Fruit fly (Drosophila melanogaster) whole organism, wandering third instar larva: ENCODE data around the gene CG9331.
A peak's percentile ranks its signal among the peaks of the same experiment; 100 is the strongest.

Experiments used
- Abd-B ChIP-seq: fragments of >200 bp; optimal IDR thresholded peaks from 2 replicates; lab custom pipeline; 2017; ENCODE audit warnings: missing biosample characterization, missing genetic modification characterization
- CG32264 ChIP-seq: fragments of 200-800 bp; sonication (Bioruptor generic); optimal IDR thresholded peaks from 2 replicates; lab custom pipeline; 2016; ENCODE audit warnings: missing biosample characterization, missing genetic modification characterization
- CG9705 ChIP-seq: fragments of 200-800 bp; sonication (Bioruptor generic); optimal IDR thresholded peaks from 2 replicates; lab custom pipeline; 2018; ENCODE audit warnings: missing biosample characterization, mild to moderate bottlenecking, missing genetic modification characterization
- CrebA ChIP-seq: fragments of 200-800 bp; sonication (Bioruptor generic); optimal IDR thresholded peaks from 2 replicates; lab custom pipeline; 2016; ENCODE audit warnings: missing biosample characterization, mild to moderate bottlenecking, missing genetic modification characterization, borderline replicate concordance
- Dfd ChIP-seq: fragments of >200 bp; optimal IDR thresholded peaks from 2 replicates; lab custom pipeline; 2017; ENCODE audit warnings: missing biosample characterization, missing genetic modification characterization
- Dif ChIP-seq: fragments of 200-275, 200-300 bp; sonication (Bioruptor generic); optimal IDR thresholded peaks from 2 replicates; lab custom pipeline; 2018; ENCODE audit warnings: missing biosample characterization, missing genetic modification characterization; ENCODE audit not compliant: partially characterized antibody
- GATAd ChIP-seq: sonication (Bioruptor generic); optimal IDR thresholded peaks from 2 replicates; lab custom pipeline; 2016; ENCODE audit warnings: missing biosample characterization, missing genetic modification characterization
- HLH106 ChIP-seq: fragments of 200-800 bp; optimal IDR thresholded peaks from 3 replicates; lab custom pipeline; 2019; ENCODE audit warnings: missing biosample characterization, mild to moderate bottlenecking, missing genetic modification characterization, moderate library complexity
- Hnf4 ChIP-seq: fragments of 200-800 bp; sonication (Bioruptor generic); optimal IDR thresholded peaks from 2 replicates; lab custom pipeline; 2016; ENCODE audit warnings: missing biosample characterization, mild to moderate bottlenecking, missing genetic modification characterization
- Hr78 ChIP-seq: fragments of >200 bp; optimal IDR thresholded peaks from 2 replicates; lab custom pipeline; 2017; ENCODE audit warnings: missing biosample characterization, missing genetic modification characterization
- Hr83 ChIP-seq: fragments of 200-300 bp; sonication (Bioruptor generic); optimal IDR thresholded peaks from 2 replicates; lab custom pipeline; 2016; ENCODE audit warnings: missing biosample characterization, mild to moderate bottlenecking, missing genetic modification characterization, moderate library complexity; ENCODE audit not compliant: poor library complexity, severe bottlenecking
- Jra ChIP-seq: sonication (Bioruptor generic); optimal IDR thresholded peaks from 2 replicates; lab custom pipeline; 2016; ENCODE audit warnings: missing biosample characterization, missing genetic modification characterization
- Myc ChIP-seq: fragments of >200 bp; optimal IDR thresholded peaks from 2 replicates; lab custom pipeline; 2017
- N ChIP-seq: fragments of >200 bp; optimal IDR thresholded peaks from 2 replicates; lab custom pipeline; 2018; ENCODE audit warnings: missing biosample characterization, missing external identifiers, missing genetic modification characterization
- OdsH ChIP-seq: fragments of 200-800 bp; sonication (Bioruptor generic); optimal IDR thresholded peaks from 2 replicates; lab custom pipeline; 2016; ENCODE audit warnings: missing biosample characterization, mild to moderate bottlenecking, missing genetic modification characterization
- Rel ChIP-seq, 2 experiments: fragments of 200-800 bp; sonication (Bioruptor generic) in 1 of 2; optimal IDR thresholded peaks; 2 replicates in 1 of 2; 3 replicates in 1 of 2; lab custom pipeline; 2016 to 2019; ENCODE audit warnings: mild to moderate bottlenecking in 2 of 2, missing biosample characterization in 2 of 2, missing genetic modification characterization in 2 of 2, moderate library complexity in 1 of 2
- Sp1 ChIP-seq: fragments of 200-800 bp; sonication (Bioruptor generic); optimal IDR thresholded peaks from 3 replicates; lab custom pipeline; 2019; ENCODE audit warnings: missing biosample characterization, mild to moderate bottlenecking, missing genetic modification characterization, moderate library complexity
- Vsx2 ChIP-seq: fragments of 200-300, 225-300 bp; sonication (Bioruptor generic); optimal IDR thresholded peaks from 2 replicates; lab custom pipeline; 2018; ENCODE audit warnings: missing biosample characterization, missing genetic modification characterization; ENCODE audit not compliant: partially characterized antibody
- br ChIP-seq: fragments of 200-800 bp; sonication (Bioruptor generic); optimal IDR thresholded peaks from 2 replicates; lab custom pipeline; 2016; ENCODE audit warnings: missing biosample characterization, missing genetic modification characterization
- brk ChIP-seq: fragments of 200-800 bp; sonication (Bioruptor generic); optimal IDR thresholded peaks from 2 replicates; lab custom pipeline; 2016; ENCODE audit warnings: missing biosample characterization, mild to moderate bottlenecking, missing genetic modification characterization
- dl ChIP-seq, 2 experiments: fragments of 175-275, 200-275 bp in 1 of 2; fragments of 200-275 bp in 1 of 2; sonication (Bioruptor generic); optimal IDR thresholded peaks; lab custom pipeline; 2018; ENCODE audit warnings: mild to moderate bottlenecking in 2 of 2, missing biosample characterization in 2 of 2, missing genetic modification characterization in 2 of 2, moderate library complexity in 2 of 2; ENCODE audit not compliant: partially characterized antibody in 2 of 2, insufficient read depth in 1 of 2
- dmrt93B ChIP-seq: fragments of 200-800 bp; sonication (Bioruptor generic); optimal IDR thresholded peaks from 2 replicates; lab custom pipeline; 2018; ENCODE audit warnings: missing biosample characterization, mild to moderate bottlenecking, missing genetic modification characterization
- dsf ChIP-seq: sonication (Bioruptor generic); optimal IDR thresholded peaks from 2 replicates; lab custom pipeline; 2016; ENCODE audit warnings: missing biosample characterization, missing genetic modification characterization, borderline replicate concordance
- ey ChIP-seq: fragments of 200-800 bp; sonication (Bioruptor generic); optimal IDR thresholded peaks from 2 replicates; lab custom pipeline; 2016; ENCODE audit warnings: missing biosample characterization, missing genetic modification characterization
- foxo ChIP-seq, 2 experiments: fragments of 200-800 bp; sonication (Bioruptor generic); optimal IDR thresholded peaks; 2 replicates in 1 of 2; 3 replicates in 1 of 2; lab custom pipeline; 2016 to 2017; ENCODE audit warnings: missing biosample characterization in 2 of 2, missing genetic modification characterization in 2 of 2
- fru ChIP-seq: fragments of 200-800 bp; sonication (Bioruptor generic); optimal IDR thresholded peaks from 3 replicates; lab custom pipeline; 2016; ENCODE audit warnings: missing biosample characterization, mild to moderate bottlenecking, missing genetic modification characterization
- h ChIP-seq: fragments of 200-800 bp; sonication (Bioruptor generic); optimal IDR thresholded peaks from 3 replicates; lab custom pipeline; 2016; ENCODE audit warnings: missing biosample characterization, mild to moderate bottlenecking, missing genetic modification characterization
- jim ChIP-seq: fragments of 175-275, 200-325 bp; sonication (Bioruptor generic); optimal IDR thresholded peaks from 2 replicates; lab custom pipeline; 2016; ENCODE audit warnings: missing biosample characterization, mild to moderate bottlenecking, missing genetic modification characterization
- lola ChIP-seq: fragments of >200 bp; optimal IDR thresholded peaks from 2 replicates; lab custom pipeline; 2017; ENCODE audit warnings: missing biosample characterization, missing genetic modification characterization
- psq ChIP-seq: fragments of 200-800 bp; sonication (Bioruptor generic); optimal IDR thresholded peaks from 3 replicates; lab custom pipeline; 2017; ENCODE audit warnings: missing biosample characterization, mild to moderate bottlenecking, missing genetic modification characterization, moderate library complexity
- rgr ChIP-seq: fragments of 200-800 bp; sonication (Bioruptor generic); optimal IDR thresholded peaks from 3 replicates; lab custom pipeline; 2016; ENCODE audit warnings: missing biosample characterization, mild to moderate bottlenecking, missing genetic modification characterization
- sage ChIP-seq: fragments of 200-800 bp; sonication (Bioruptor generic); optimal IDR thresholded peaks from 2 replicates; lab custom pipeline; 2016; ENCODE audit warnings: missing biosample characterization, mild to moderate bottlenecking, missing genetic modification characterization
- sv ChIP-seq: fragments of 200-800 bp; sonication (Bioruptor generic); optimal IDR thresholded peaks from 3 replicates; lab custom pipeline; 2016; ENCODE audit warnings: missing biosample characterization, missing genetic modification characterization
- tai ChIP-seq: sonication (Bioruptor generic); optimal IDR thresholded peaks from 2 replicates; lab custom pipeline; 2016; ENCODE audit warnings: missing biosample characterization, missing genetic modification characterization
- usp ChIP-seq: fragments of >200 bp; optimal IDR thresholded peaks from 2 replicates; lab custom pipeline; 2017; ENCODE audit warnings: missing biosample characterization, missing genetic modification characterization
- woc ChIP-seq: sonication (Bioruptor generic); optimal IDR thresholded peaks from 2 replicates; lab custom pipeline; 2016; ENCODE audit warnings: missing biosample characterization, mild to moderate bottlenecking, missing genetic modification characterization

Gene CG9331

dm6 chr2L:20783044-20783443 lies 39.6 kb upstream of the CG9331 start:
- TF ChIP-seq usp (GFP tag; lab: Kevin White, UChicago) (no peak), jim (GFP tag; lab: Kevin White, UChicago) (no peak), h (GFP tag; lab: Kevin White, UChicago) (no peak), HLH106 (tag; lab: Kevin White, UChicago) (no peak), psq (peak; percentile 82), Dfd (GFP tag; lab: Kevin White, UChicago) (no peak), Sp1 (GFP tag; lab: Kevin White, UChicago) (no peak), Hr83 (GFP tag; lab: Kevin White, UChicago) (no peak)

dm6 chr2L:20783908-20784307 lies 38.7 kb upstream of the CG9331 start:
- TF ChIP-seq brk (no peak), CrebA (GFP tag; lab: Kevin White, UChicago) (no peak), h (GFP tag; lab: Kevin White, UChicago) (no peak), CG9705 (GFP tag; lab: Kevin White, UChicago) (no peak), dsf (GFP tag; lab: Kevin White, UChicago) (no peak), GATAd (GFP tag; lab: Kevin White, UChicago) (no peak), usp (GFP tag; lab: Kevin White, UChicago) (no peak), Jra (GFP tag; lab: Kevin White, UChicago) (no peak), lola (GFP tag; lab: Kevin White, UChicago) (no peak), Dfd (GFP tag; lab: Kevin White, UChicago) (no peak), tai (no peak), N (GFP tag; lab: Kevin White, UChicago) (no peak)

dm6 chr2L:20785333-20785732 lies 37.3 kb upstream of the CG9331 start:
- TF ChIP-seq br (GFP tag; lab: Kevin White, UChicago): no peak
- no peak for TF ChIP-seq OdsH (GFP tag; lab: Kevin White, UChicago)
- TF ChIP-seq sv: no peak
- no peak for TF ChIP-seq Sp1 (GFP tag; lab: Kevin White, UChicago)
- no peak for TF ChIP-seq Jra (GFP tag; lab: Kevin White, UChicago)
- no peak for TF ChIP-seq Myc (lab: Kevin White, UChicago)
- no peak for TF ChIP-seq Abd-B (GFP tag; lab: Kevin White, UChicago)
- TF ChIP-seq GATAd (GFP tag; lab: Kevin White, UChicago): no peak
- TF ChIP-seq Vsx2 (GFP tag; lab: Kevin White, UChicago): no peak
- TF ChIP-seq CG9705 (GFP tag; lab: Kevin White, UChicago): no peak
- no peak for TF ChIP-seq foxo (GFP tag; optimal IDR thresholded peaks at IDR 0.05; lab: Kevin White, UChicago)
- TF ChIP-seq lola (GFP tag; lab: Kevin White, UChicago): no peak
- TF ChIP-seq HLH106 (tag; lab: Kevin White, UChicago): no peak
- no peak for TF ChIP-seq fru (GFP tag; lab: Kevin White, UChicago)
- no peak for TF ChIP-seq usp (GFP tag; lab: Kevin White, UChicago)
- no peak for TF ChIP-seq woc (GFP tag; lab: Kevin White, UChicago)
- TF ChIP-seq Dfd (GFP tag; lab: Kevin White, UChicago): no peak
- no peak for TF ChIP-seq Rel (GFP tag; optimal IDR thresholded peaks at IDR 0.05; lab: Kevin White, UChicago)
- TF ChIP-seq Rel (tag; optimal IDR thresholded peaks at IDR 0.05; lab: Kevin White, UChicago): no peak
- no peak for TF ChIP-seq CG32264 (GFP tag; lab: Kevin White, UChicago)

DNA sequence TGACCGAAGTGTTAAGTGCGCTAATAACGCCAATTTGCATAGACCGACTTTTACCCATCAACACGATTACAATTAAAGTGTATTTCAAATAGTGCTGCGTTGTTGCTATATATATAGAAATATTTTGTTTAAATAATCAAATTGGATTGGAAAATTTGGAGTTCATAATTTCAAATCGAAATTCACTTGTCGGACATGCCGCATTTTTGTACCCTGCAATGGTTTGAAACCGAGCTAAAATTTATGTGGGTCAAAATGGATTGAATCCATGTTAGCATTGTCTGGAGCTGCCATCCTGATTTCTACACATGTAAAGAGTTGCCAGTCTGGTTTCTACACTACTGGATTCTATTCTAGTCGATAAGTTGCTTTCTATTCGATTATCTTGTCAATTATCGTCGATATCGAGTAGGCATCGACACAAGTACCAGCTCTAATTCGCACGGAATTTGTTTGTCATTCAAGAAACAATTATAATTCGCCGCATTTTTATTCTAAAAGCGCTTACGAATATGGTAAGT lies 35.3 kb upstream of the CG9331 start, which contains the start of gene Pomp:
Pomp (plus strand) TSS at position 386 of the 521 bp plus-strand sequence.
- TF ChIP-seq Hr78 (GFP tag; lab: Kevin White, UChicago) (no peak), brk (peak; percentile 80), Dif (GFP tag; lab: Kevin White, UChicago) (no peak), h (GFP tag; lab: Kevin White, UChicago) (peak; percentile 84), ey (GFP tag; lab: Kevin White, UChicago) (peak; percentile 44), lola (GFP tag; lab: Kevin White, UChicago) (no peak), woc (GFP tag; lab: Kevin White, UChicago) (peak; percentile 60), Jra (GFP tag; lab: Kevin White, UChicago) (peak; percentile 38), psq (peak; percentile 65), N (GFP tag; lab: Kevin White, UChicago) (no peak), OdsH (GFP tag; lab: Kevin White, UChicago) (peak; percentile 74), Rel (GFP tag; optimal IDR thresholded peaks at IDR 0.05; lab: Kevin White, UChicago) (no peak), Rel (tag; optimal IDR thresholded peaks at IDR 0.05; lab: Kevin White, UChicago) (peak; percentile 27), sv (peak; percentile 81), foxo (GFP tag; optimal IDR thresholded peaks at IDR 0.05; lab: Kevin White, UChicago) (peak in 1 of 2 experiments; percentile 82), br (GFP tag; lab: Kevin White, UChicago) (peak; percentile 61), Abd-B (GFP tag; lab: Kevin White, UChicago) (no peak), tai (no peak), dmrt93B (peak; percentile 38), Hnf4 (peak; percentile 77), Myc (lab: Kevin White, UChicago) (peak; percentile 78), dsf (GFP tag; lab: Kevin White, UChicago) (peak; percentile 48), dl (GFP tag; optimal IDR thresholded peaks at IDR 0.05; lab: Kevin White, UChicago; ENCODE audit: insufficient read depth in 1 of 2, partially characterized antibody in 2 of 2) (no peak), rgr (GFP tag; lab: Kevin White, UChicago) (peak; percentile 76), fru (GFP tag; lab: Kevin White, UChicago) (peak; percentile 54), HLH106 (tag; lab: Kevin White, UChicago) (peak; percentile 71), Sp1 (GFP tag; lab: Kevin White, UChicago) (peak; percentile 53), sage (GFP tag; lab: Kevin White, UChicago) (peak; percentile 76)
